Worm (Caenorhabditis elegans): Measurements from ENCODE around the gene F48G7.7.

DNA sequence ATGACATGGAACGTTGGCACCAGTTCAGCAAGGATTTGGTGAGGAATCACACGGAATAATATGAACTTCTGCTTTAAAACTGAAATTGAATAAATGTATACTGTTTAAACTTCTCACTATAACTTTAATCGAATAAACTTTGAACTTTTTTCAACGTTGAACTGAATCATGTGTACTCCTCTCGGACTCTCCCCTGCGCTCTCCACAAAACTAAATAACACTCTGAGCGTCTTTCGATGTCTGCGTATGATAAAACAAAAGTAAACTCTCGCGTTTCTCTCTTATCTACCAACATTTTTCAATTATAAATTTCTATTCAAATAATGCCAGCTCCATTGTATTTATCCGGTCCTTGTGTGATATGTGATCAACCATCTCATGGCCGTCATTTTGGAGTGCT, 5.6 kb upstream of the F48G7.7 start:
- TF ChIP-seq dao-5 (tag; optimal IDR thresholded peaks at IDR 0.05) (no peak), W03F9.2 (tag; optimal IDR thresholded peaks at IDR 0.05) (no peak), him-1 (tag; optimal IDR thresholded peaks at IDR 0.05) (no peak)

Measured in whole organism, L4/young adult.